Worm (Caenorhabditis elegans): ENCODE data around the gene C47E12.3.

Gene C47E12.3

ce11 chrIV:10003372-10003771 is 1.7 kb upstream of the C47E12.3 start, which contains the start of the genes C47E12.2 and sars-1:
Gene C47E12.2, minus strand, starts transcription at chrIV:10003502.
Gene sars-1, plus strand, starts transcription at chrIV:10003726.
- no peak for TF ChIP-seq ref-1 (GFP tag; conservative IDR thresholded peaks at IDR 0.05)
- no peak for TF ChIP-seq ztf-29 (GFP tag; IDR thresholded peaks at IDR 0.05)
- TF ChIP-seq klf-2 (GFP tag; conservative IDR thresholded peaks at IDR 0.05) = no peak
- TF ChIP-seq T22C8.4 (GFP tag; IDR thresholded peaks at IDR 0.05) = no peak
- TF ChIP-seq tab-1 (GFP tag; IDR thresholded peaks at IDR 0.05) = no peak
- TF ChIP-seq ztf-23 (GFP tag; IDR thresholded peaks at IDR 0.05) = no peak
- TF ChIP-seq flt-1 (GFP tag; IDR thresholded peaks at IDR 0.05) = no peak
- TF ChIP-seq cog-1 (tag; optimal IDR thresholded peaks at IDR 0.05) = no peak
- TF ChIP-seq med-1 (GFP tag; optimal IDR thresholded peaks at IDR 0.05; ENCODE audit: insufficient read depth) = no peak

- TF ChIP-seq cog-1 (tag; optimal IDR thresholded peaks at IDR 0.05) (no peak), med-1 (GFP tag; optimal IDR thresholded peaks at IDR 0.05; ENCODE audit: insufficient read depth) (no peak), klf-2 (GFP tag; conservative IDR thresholded peaks at IDR 0.05) (no peak), ztf-29 (GFP tag; IDR thresholded peaks at IDR 0.05) (no peak), flt-1 (GFP tag; IDR thresholded peaks at IDR 0.05) (no peak), tab-1 (GFP tag; IDR thresholded peaks at IDR 0.05) (no peak), ztf-23 (GFP tag; IDR thresholded peaks at IDR 0.05) (no peak), ref-1 (GFP tag; conservative IDR thresholded peaks at IDR 0.05) (no peak), T22C8.4 (GFP tag; IDR thresholded peaks at IDR 0.05) (no peak)
Observed at ce11 chrIV:9998487-9999218, 3.0 kb downstream of the C47E12.3 start, which contains the start of gene pyp-1. Gene pyp-1, minus strand, starts transcription at chrIV:9998925.

ce11 chrIV:9994895-9995394 is 6.7 kb downstream of the C47E12.3 start, which contains the start of gene uba-1:
Gene uba-1, minus strand, starts transcription at chrIV:9994945.
- TF ChIP-seq med-1 (GFP tag; optimal IDR thresholded peaks at IDR 0.05; ENCODE audit: insufficient read depth) (no peak), tab-1 (GFP tag; IDR thresholded peaks at IDR 0.05) (no peak), ztf-23 (GFP tag; IDR thresholded peaks at IDR 0.05) (no peak), cog-1 (tag; optimal IDR thresholded peaks at IDR 0.05) (no peak), T22C8.4 (GFP tag; IDR thresholded peaks at IDR 0.05) (no peak), flt-1 (GFP tag; IDR thresholded peaks at IDR 0.05) (no peak), ref-1 (GFP tag; conservative IDR thresholded peaks at IDR 0.05) (no peak)

- TF ChIP-seq cog-1 (tag; optimal IDR thresholded peaks at IDR 0.05) = no peak
- no peak for TF ChIP-seq ztf-29 (GFP tag; IDR thresholded peaks at IDR 0.05)
- TF ChIP-seq ztf-23 (GFP tag; IDR thresholded peaks at IDR 0.05) = no peak
- TF ChIP-seq ref-1 (GFP tag; conservative IDR thresholded peaks at IDR 0.05) = no peak
- TF ChIP-seq flt-1 (GFP tag; IDR thresholded peaks at IDR 0.05) = no peak
- TF ChIP-seq T22C8.4 (GFP tag; IDR thresholded peaks at IDR 0.05) = no peak
- TF ChIP-seq tab-1 (GFP tag; IDR thresholded peaks at IDR 0.05) = no peak
Observed at ce11 chrIV:9993403-9994132, 8.1 kb downstream of the C47E12.3 start.

- TF ChIP-seq ztf-29 (GFP tag; IDR thresholded peaks at IDR 0.05) (no peak), flt-1 (GFP tag; IDR thresholded peaks at IDR 0.05) (no peak), cog-1 (tag; optimal IDR thresholded peaks at IDR 0.05) (no peak), klf-2 (GFP tag; conservative IDR thresholded peaks at IDR 0.05) (no peak), med-1 (GFP tag; optimal IDR thresholded peaks at IDR 0.05; ENCODE audit: insufficient read depth) (no peak), T22C8.4 (GFP tag; IDR thresholded peaks at IDR 0.05) (no peak), ref-1 (GFP tag; conservative IDR thresholded peaks at IDR 0.05) (no peak), tab-1 (GFP tag; IDR thresholded peaks at IDR 0.05) (no peak), ztf-23 (GFP tag; IDR thresholded peaks at IDR 0.05) (no peak)
Observed at ce11 chrIV:9989416-9989815, 12.2 kb downstream of the C47E12.3 start.

ce11 chrIV:9982895-9983294 is 18.8 kb downstream of the C47E12.3 start, which contains the start of gene mam-2:
Gene mam-2, plus strand, starts transcription at chrIV:9983195.
- TF ChIP-seq flt-1 (GFP tag; IDR thresholded peaks at IDR 0.05) (no peak), cog-1 (tag; optimal IDR thresholded peaks at IDR 0.05) (no peak), ztf-29 (GFP tag; IDR thresholded peaks at IDR 0.05) (no peak), tab-1 (GFP tag; IDR thresholded peaks at IDR 0.05) (no peak), klf-2 (GFP tag; conservative IDR thresholded peaks at IDR 0.05) (no peak), med-1 (GFP tag; optimal IDR thresholded peaks at IDR 0.05; ENCODE audit: insufficient read depth) (no peak), T22C8.4 (GFP tag; IDR thresholded peaks at IDR 0.05) (no peak), ref-1 (GFP tag; conservative IDR thresholded peaks at IDR 0.05) (no peak), ztf-23 (GFP tag; IDR thresholded peaks at IDR 0.05) (no peak)

ce11 chrIV:9982226-9982794 is 19.3 kb downstream of the C47E12.3 start, which contains the start of gene rrp-1:
Gene rrp-1, minus strand, starts transcription at chrIV:9982276.
- TF ChIP-seq ztf-29 (GFP tag; IDR thresholded peaks at IDR 0.05) = no peak
- no peak for TF ChIP-seq tab-1 (GFP tag; IDR thresholded peaks at IDR 0.05)
- TF ChIP-seq med-1 (GFP tag; optimal IDR thresholded peaks at IDR 0.05; ENCODE audit: insufficient read depth) = no peak
- no peak for TF ChIP-seq flt-1 (GFP tag; IDR thresholded peaks at IDR 0.05)
- no peak for TF ChIP-seq T22C8.4 (GFP tag; IDR thresholded peaks at IDR 0.05)
- TF ChIP-seq ztf-23 (GFP tag; IDR thresholded peaks at IDR 0.05) = no peak
- TF ChIP-seq klf-2 (GFP tag; conservative IDR thresholded peaks at IDR 0.05) = no peak
- no peak for TF ChIP-seq cog-1 (tag; optimal IDR thresholded peaks at IDR 0.05)

- TF ChIP-seq ztf-23 (GFP tag; IDR thresholded peaks at IDR 0.05) (no peak), tab-1 (GFP tag; IDR thresholded peaks at IDR 0.05) (no peak), ref-1 (GFP tag; conservative IDR thresholded peaks at IDR 0.05) (no peak), med-1 (GFP tag; optimal IDR thresholded peaks at IDR 0.05; ENCODE audit: insufficient read depth) (no peak), cog-1 (tag; optimal IDR thresholded peaks at IDR 0.05) (no peak), klf-2 (GFP tag; conservative IDR thresholded peaks at IDR 0.05) (no peak), T22C8.4 (GFP tag; IDR thresholded peaks at IDR 0.05) (no peak), flt-1 (GFP tag; IDR thresholded peaks at IDR 0.05) (no peak)
Observed at ce11 chrIV:9977602-9978172, 24.0 kb downstream of the C47E12.3 start, which contains the start of gene dhp-2. Gene dhp-2, plus strand, starts transcription at chrIV:9978122.
